Worm (Caenorhabditis elegans): ENCODE results near the gene R13H4.5.

- TF ChIP-seq mcd-1 (GFP tag; IDR thresholded peaks at IDR 0.05) (no peak), aptf-2 (GFP tag; conservative IDR thresholded peaks at IDR 0.05) (no peak), madf-10 (tag; optimal IDR thresholded peaks at IDR 0.05) (no peak), F52B5.7 (tag; optimal IDR thresholded peaks at IDR 0.05) (no peak)
Observed at ce11 chrV:11815566-11815965, 44.9 kb upstream of the R13H4.5 start.
